Worm (Caenorhabditis elegans): ENCODE measurements around the gene ncx-6.

ncx-6 gene

DNA sequence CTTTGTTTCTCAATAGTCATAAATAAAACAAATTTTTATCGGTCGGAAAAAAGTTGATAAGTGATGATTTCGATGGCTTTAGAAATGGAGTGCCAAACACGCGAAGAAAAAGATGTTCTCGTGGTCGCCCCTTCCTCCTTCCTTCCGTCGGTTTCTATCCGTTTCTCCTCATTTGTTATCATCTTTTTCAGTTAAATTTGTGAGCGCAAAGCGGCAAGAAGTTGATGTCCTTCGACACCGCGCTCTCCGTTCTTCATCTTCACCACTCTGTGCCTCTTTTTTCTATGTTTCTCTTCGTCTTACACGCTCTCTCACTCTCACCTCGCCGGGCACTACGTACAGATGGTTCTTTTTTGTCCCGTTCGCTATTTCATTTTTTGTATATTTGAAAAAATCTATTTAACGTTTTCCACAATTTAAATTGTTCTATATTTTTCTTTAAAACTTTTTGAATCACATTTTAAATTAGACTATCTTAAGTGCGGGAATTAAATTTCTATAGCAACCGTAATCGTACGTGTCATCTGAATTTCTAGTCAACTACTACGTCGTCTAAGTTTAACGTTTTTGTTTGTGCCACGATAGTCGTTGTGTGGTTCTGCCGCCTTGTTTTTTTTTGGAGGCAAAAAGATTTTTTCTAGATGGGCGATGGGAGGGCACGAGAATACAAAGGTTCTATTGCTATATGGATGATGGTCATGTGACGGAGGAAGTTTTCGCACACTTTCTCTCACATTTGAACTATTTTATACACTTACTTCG lies 14.9 kb downstream of the ncx-6 start (continued):
- TF ChIP-seq zfp-3 (GFP tag; conservative IDR thresholded peaks at IDR 0.05) (no peak), nhr-25 (tag; optimal IDR thresholded peaks at IDR 0.05; ENCODE audit: borderline replicate concordance, insufficient read depth) (no peak), daf-12 (tag; optimal IDR thresholded peaks at IDR 0.05) (no peak), unc-39 (tag; optimal IDR thresholded peaks at IDR 0.05) (no peak), set-16 (GFP tag; IDR thresholded peaks at IDR 0.05) (no peak), unc-130 (GFP tag; optimal IDR thresholded peaks at IDR 0.05) (no peak), T26A8.4 (GFP tag; IDR thresholded peaks at IDR 0.05) (no peak), egl-27 (tag; optimal IDR thresholded peaks at IDR 0.05) (no peak), ceh-82 (tag; optimal IDR thresholded peaks at IDR 0.05) (no peak), ztf-11 (tag; optimal IDR thresholded peaks at IDR 0.05) (no peak), ZK337.2 (GFP tag; IDR thresholded peaks at IDR 0.05) (no peak), nhr-76 (tag; optimal IDR thresholded peaks at IDR 0.05) (no peak), daf-19 (GFP tag; conservative IDR thresholded peaks at IDR 0.05) (no peak), dmd-6 (GFP tag; IDR thresholded peaks at IDR 0.05) (peak; percentile 37), nhr-102 (tag; optimal IDR thresholded peaks at IDR 0.05) (no peak), ctbp-1 (GFP tag; IDR thresholded peaks at IDR 0.05) (peak; percentile 71), nhr-10 (tag; optimal IDR thresholded peaks at IDR 0.05) (no peak), ceh-44 (GFP tag; IDR thresholded peaks at IDR 0.05) (no peak), saeg-2 (GFP tag; IDR thresholded peaks at IDR 0.05) (no peak), nhr-41 (GFP tag; IDR thresholded peaks at IDR 0.05) (no peak), lsy-2 (tag; optimal IDR thresholded peaks at IDR 0.05) (peak in 1 of 2 experiments; percentile 38), hmg-1.1 (GFP tag; IDR thresholded peaks at IDR 0.05) (peak; percentile 57), lin-15B (tag; optimal IDR thresholded peaks at IDR 0.05) (no peak), zfp-2 (tag; optimal IDR thresholded peaks at IDR 0.05) (no peak), unc-62 (GFP tag; optimal IDR thresholded peaks at IDR 0.05 in 1 of 2) (peak in 1 of 2 experiments; percentile 84), unc-62 (tag; optimal IDR thresholded peaks at IDR 0.05) (no peak), rbr-2 (tag; optimal IDR thresholded peaks at IDR 0.05) (peak; percentile 35), ceh-32 (tag; optimal IDR thresholded peaks at IDR 0.05; ENCODE audit: poor library complexity) (no peak), mdt-29 (GFP tag; IDR thresholded peaks at IDR 0.05) (no peak), sdz-12 (GFP tag; optimal IDR thresholded peaks at IDR 0.05) (no peak), nhr-48 (tag; optimal IDR thresholded peaks at IDR 0.05) (no peak), nhr-28 (tag; optimal IDR thresholded peaks at IDR 0.05) (peak; percentile 52), nhr-237 (tag; optimal IDR thresholded peaks at IDR 0.05) (no peak), F26F4.8 (GFP tag; conservative IDR thresholded peaks at IDR 0.05) (no peak), daf-8 (GFP tag; IDR thresholded peaks at IDR 0.05) (no peak), madf-9 (GFP tag; conservative IDR thresholded peaks at IDR 0.05) (no peak), dmd-9 (GFP tag; IDR thresholded peaks at IDR 0.05) (no peak), lin-38 (GFP tag; IDR thresholded peaks at IDR 0.05) (no peak), ZK546.5 (tag; optimal IDR thresholded peaks at IDR 0.05) (no peak), pha-4 (GFP tag; IDR thresholded peaks at IDR 0.05) (no peak), pha-4 (tag; optimal IDR thresholded peaks at IDR 0.05) (no peak), dpl-1 (GFP tag; optimal IDR thresholded peaks at IDR 0.05) (no peak), hlh-11 (tag; optimal IDR thresholded peaks at IDR 0.05) (peak; percentile 58), ces-1 (GFP tag; optimal IDR thresholded peaks at IDR 0.05) (no peak), F44E2.7 (GFP tag; IDR thresholded peaks at IDR 0.05) (no peak), skn-1 (tag; optimal IDR thresholded peaks at IDR 0.05) (no peak), lir-3 (tag; optimal IDR thresholded peaks at IDR 0.05) (no peak), F10B5.3 (tag; optimal IDR thresholded peaks at IDR 0.05) (no peak), lin-1 (GFP tag; IDR thresholded peaks at IDR 0.05) (no peak), nhr-11 (tag; optimal IDR thresholded peaks at IDR 0.05) (peak; percentile 5), ztf-7 (tag; optimal IDR thresholded peaks at IDR 0.05) (no peak), aha-1 (tag) (peak; percentile 80)

Measured in whole organism, L4 larva.